Fruit fly (Drosophila melanogaster) whole organism: ENCODE measurements around the gene CG46314.

Source experiments
- CG8478 ChIP-seq: fragments of >200 bp; optimal IDR thresholded peaks from 2 replicates; lab custom pipeline; 2018; ENCODE audit warnings: inconsistent platforms
- EcR ChIP-seq, 2 experiments: fragments of >200 bp; optimal IDR thresholded peaks; 2 replicates each; lab custom pipeline; 2017; ENCODE audit warnings: missing biosample characterization in 2 of 2, missing genetic modification characterization in 2 of 2, missing genetic modification reagents in 2 of 2
- pan ChIP-seq: fragments of >200 bp; optimal IDR thresholded peaks from 2 replicates; lab custom pipeline; 2017
- psq ChIP-seq: fragments of >200 bp; optimal IDR thresholded peaks from 2 replicates; lab custom pipeline; 2017

DNA sequence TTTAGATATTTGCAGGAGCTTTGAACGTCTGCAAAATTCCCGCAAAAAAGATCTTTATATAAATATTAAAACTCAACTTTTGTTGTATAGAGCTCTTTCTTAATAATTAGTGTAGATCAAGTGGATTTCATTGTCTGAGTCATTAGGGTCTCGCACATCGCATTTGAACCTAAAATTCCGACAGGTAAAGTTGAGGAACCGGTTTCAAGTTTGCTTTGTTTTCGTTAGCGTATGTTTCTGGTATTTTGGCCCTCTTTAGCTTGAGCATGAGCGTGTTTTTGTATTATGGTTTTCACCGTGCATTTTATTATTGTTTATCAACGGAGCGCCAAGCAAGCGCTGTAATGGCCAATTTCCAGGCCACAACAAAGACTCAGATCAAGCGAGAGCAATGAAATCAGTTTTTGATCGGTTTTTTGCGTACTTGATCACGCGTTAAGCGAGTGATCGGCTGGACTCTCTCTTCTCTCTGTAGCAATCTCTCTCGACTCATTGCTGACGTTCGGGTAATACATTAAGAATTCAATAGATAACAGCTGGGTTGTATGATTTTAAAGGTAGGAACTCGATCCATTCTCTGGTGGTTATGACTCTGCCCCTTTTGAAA lies 1.2 kb upstream of the CG46314 start:
- TF ChIP-seq CG8478 (lab: Kevin White, UChicago) (no peak), EcR (GFP tag; optimal IDR thresholded peaks at IDR 0.05; lab: Kevin White, UChicago) (no peak), pan (lab: Kevin White, UChicago) (no peak), psq (lab: Kevin White, UChicago) (no peak)
